Worm (Caenorhabditis elegans) whole organism, midembryonic: ENCODE data around the gene cyp-14A3.

ENCODE experiments used
- T22C8.4 ChIP-seq: fragments of 200-800 bp; sonication (Bioruptor generic); IDR thresholded peaks from 2 replicates; pipeline ENCODE4 v1.3.6; 2022; ENCODE audit warnings: missing genetic modification characterization, missing compliant biosample characterization
- cog-1 ChIP-seq: sonication (generic microtip); optimal IDR thresholded peaks from 2 replicates; lab custom pipeline; 2016; ENCODE audit warnings: missing genetic modification characterization, missing compliant biosample characterization
- flt-1 ChIP-seq: fragments of 200-800 bp; sonication (Bioruptor generic); IDR thresholded peaks from 2 replicates; pipeline ENCODE4 v1.3.6; 2022; ENCODE audit warnings: missing genetic modification characterization, missing compliant biosample characterization
- klf-2 ChIP-seq: fragments of 200-800 bp; sonication (Bioruptor generic); conservative IDR thresholded peaks from 2 replicates; pipeline ENCODE4 v1.3.6; 2022; ENCODE audit warnings: missing genetic modification reagents, missing genetic modification characterization, missing compliant biosample characterization
- med-1 ChIP-seq: sonication (generic microtip); optimal IDR thresholded peaks from 2 replicates; lab custom pipeline; 2017; ENCODE audit warnings: missing genetic modification characterization, mild to moderate bottlenecking, missing compliant biosample characterization, antibody characterized with exemption, missing genetic modification reagents; ENCODE audit not compliant: insufficient read depth
- ref-1 ChIP-seq: fragments of 200-800 bp; sonication (Bioruptor generic); conservative IDR thresholded peaks from 2 replicates; pipeline ENCODE4 v1.3.6; 2022; ENCODE audit warnings: missing genetic modification reagents, missing genetic modification characterization, missing compliant biosample characterization
- tab-1 ChIP-seq: fragments of 200-800 bp; sonication (Bioruptor generic); IDR thresholded peaks from 2 replicates; pipeline ENCODE4 v1.3.6; 2022; ENCODE audit warnings: missing genetic modification characterization, missing compliant biosample characterization
- ztf-23 ChIP-seq: fragments of 200-800 bp; sonication (Bioruptor generic); IDR thresholded peaks from 2 replicates; pipeline ENCODE4 v1.3.6; 2022; ENCODE audit warnings: missing genetic modification reagents, missing genetic modification characterization, missing compliant biosample characterization
- ztf-29 ChIP-seq: fragments of 200-800 bp; sonication (Bioruptor generic); IDR thresholded peaks from 2 replicates; pipeline ENCODE4 v1.3.6; 2022; ENCODE audit warnings: missing genetic modification reagents, missing genetic modification characterization, missing compliant biosample characterization

cyp-14A3 gene

ce11 chrX:13308745-13309144 is 34.7 kb upstream of the cyp-14A3 start, which contains the start of gene srxa-8:
Gene srxa-8 (minus strand): TSS chrX:13308845.
- no peak for TF ChIP-seq klf-2 (GFP tag; lab: Robert Waterston, UW)
- no peak for TF ChIP-seq tab-1
- TF ChIP-seq cog-1 (tag; lab: Kevin White, UChicago), result no peak
- no peak for TF ChIP-seq ref-1 (GFP tag; lab: Robert Waterston, UW)
- no peak for TF ChIP-seq ztf-23
- no peak for TF ChIP-seq flt-1 (GFP tag; lab: Robert Waterston, UW)
- no peak for TF ChIP-seq ztf-29 (GFP tag; lab: Robert Waterston, UW)
- TF ChIP-seq med-1 (GFP tag; lab: Kevin White, UChicago), result no peak
- no peak for TF ChIP-seq T22C8.4

- TF ChIP-seq ztf-23 (no peak), T22C8.4 (no peak), cog-1 (tag; lab: Kevin White, UChicago) (no peak), tab-1 (no peak), flt-1 (GFP tag; lab: Robert Waterston, UW) (no peak), ztf-29 (GFP tag; lab: Robert Waterston, UW) (no peak), klf-2 (GFP tag; lab: Robert Waterston, UW) (no peak), ref-1 (GFP tag; lab: Robert Waterston, UW) (no peak), med-1 (GFP tag; lab: Kevin White, UChicago) (no peak)
These were observed 33.9 kb upstream of the cyp-14A3 start for ce11 chrX:13307852-13308251.

- TF ChIP-seq klf-2 (GFP tag; lab: Robert Waterston, UW) (peak; percentile 94), flt-1 (GFP tag; lab: Robert Waterston, UW) (peak; percentile 97), T22C8.4 (peak; percentile 95), ztf-29 (GFP tag; lab: Robert Waterston, UW) (peak; percentile 96), med-1 (GFP tag; lab: Kevin White, UChicago) (peak; percentile 65), ztf-23 (peak; percentile 97), cog-1 (tag; lab: Kevin White, UChicago) (peak; percentile 97), tab-1 (peak; percentile 96), ref-1 (GFP tag; lab: Robert Waterston, UW) (peak; percentile 91)
These were observed 33.0 kb upstream of the cyp-14A3 start for ce11 chrX:13306869-13307446.

ce11 chrX:13305779-13306178 is 31.8 kb upstream of the cyp-14A3 start, which contains the start of gene srd-43:
Gene srd-43 (minus strand): TSS chrX:13305844.
- TF ChIP-seq T22C8.4, result no peak
- no peak for TF ChIP-seq flt-1 (GFP tag; lab: Robert Waterston, UW)
- no peak for TF ChIP-seq ztf-29 (GFP tag; lab: Robert Waterston, UW)
- TF ChIP-seq cog-1 (tag; lab: Kevin White, UChicago), result no peak
- TF ChIP-seq ref-1 (GFP tag; lab: Robert Waterston, UW), result no peak
- no peak for TF ChIP-seq tab-1

- TF ChIP-seq flt-1 (GFP tag; lab: Robert Waterston, UW) (no peak), cog-1 (tag; lab: Kevin White, UChicago) (no peak)
These were observed 29.4 kb upstream of the cyp-14A3 start, which contains the start of gene srd-42 for ce11 chrX:13303357-13303756. Gene srd-42 (minus strand): TSS chrX:13303457.

ce11 chrX:13300503-13300902 is 26.5 kb upstream of the cyp-14A3 start, which contains the start of gene srd-39:
Gene srd-39 (minus strand): TSS chrX:13300603.
- no peak for TF ChIP-seq klf-2 (GFP tag; lab: Robert Waterston, UW)
- no peak for TF ChIP-seq tab-1
- no peak for TF ChIP-seq T22C8.4
- no peak for TF ChIP-seq ztf-23
- TF ChIP-seq cog-1 (tag; lab: Kevin White, UChicago), result no peak
- no peak for TF ChIP-seq ztf-29 (GFP tag; lab: Robert Waterston, UW)
- no peak for TF ChIP-seq med-1 (GFP tag; lab: Kevin White, UChicago)
- no peak for TF ChIP-seq ref-1 (GFP tag; lab: Robert Waterston, UW)
- TF ChIP-seq flt-1 (GFP tag; lab: Robert Waterston, UW), result no peak

- no peak for TF ChIP-seq T22C8.4
- TF ChIP-seq ztf-23, result no peak
- no peak for TF ChIP-seq tab-1
- TF ChIP-seq cog-1 (tag; lab: Kevin White, UChicago), result no peak
- no peak for TF ChIP-seq ref-1 (GFP tag; lab: Robert Waterston, UW)
- TF ChIP-seq flt-1 (GFP tag; lab: Robert Waterston, UW), result no peak
- TF ChIP-seq ztf-29 (GFP tag; lab: Robert Waterston, UW), result no peak
- no peak for TF ChIP-seq med-1 (GFP tag; lab: Kevin White, UChicago)
- TF ChIP-seq klf-2 (GFP tag; lab: Robert Waterston, UW), result no peak
These were observed 20.7 kb upstream of the cyp-14A3 start, which contains the start of gene srd-36 for ce11 chrX:13294669-13295068. Gene srd-36 (minus strand): TSS chrX:13294769.

ce11 chrX:13293023-13293422 is 19.0 kb upstream of the cyp-14A3 start:
- TF ChIP-seq ztf-23, result no peak
- no peak for TF ChIP-seq cog-1 (tag; lab: Kevin White, UChicago)
- no peak for TF ChIP-seq T22C8.4
- TF ChIP-seq ztf-29 (GFP tag; lab: Robert Waterston, UW), result no peak
- TF ChIP-seq flt-1 (GFP tag; lab: Robert Waterston, UW), result no peak
- TF ChIP-seq klf-2 (GFP tag; lab: Robert Waterston, UW), result no peak
- TF ChIP-seq tab-1, result no peak
- no peak for TF ChIP-seq med-1 (GFP tag; lab: Kevin White, UChicago)
- no peak for TF ChIP-seq ref-1 (GFP tag; lab: Robert Waterston, UW)

- TF ChIP-seq ref-1 (GFP tag; lab: Robert Waterston, UW) (no peak), cog-1 (tag; lab: Kevin White, UChicago) (no peak), ztf-29 (GFP tag; lab: Robert Waterston, UW) (no peak), ztf-23 (no peak), flt-1 (GFP tag; lab: Robert Waterston, UW) (no peak), med-1 (GFP tag; lab: Kevin White, UChicago) (no peak), T22C8.4 (no peak), tab-1 (no peak), klf-2 (GFP tag; lab: Robert Waterston, UW) (no peak)
These were observed 17.5 kb upstream of the cyp-14A3 start, which contains the start of gene srd-38 for ce11 chrX:13291506-13291905. Gene srd-38 (plus strand): TSS chrX:13291806.
